Fruit fly (Drosophila melanogaster) whole organism, embryonic: Measurements from ENCODE around the gene vari.

ENCODE experiments used
- Asciz ChIP-seq: fragments of 200-800 bp; sonication (Bioruptor generic); optimal IDR thresholded peaks from 2 replicates; lab custom pipeline; 2017; ENCODE audit warnings: missing biosample characterization, mild to moderate bottlenecking, missing genetic modification characterization, missing genetic modification reagents
- Atf3 ChIP-seq: fragments of 200-800 bp; sonication (Bioruptor generic); optimal IDR thresholded peaks from 3 replicates; lab custom pipeline; 2016; ENCODE audit warnings: missing biosample characterization, missing genetic modification characterization
- Atf6 ChIP-seq: fragments of 200-800 bp; sonication (Bioruptor generic); IDR thresholded peaks from 2 replicates; pipeline ENCODE4 v1.3.6; 2022; ENCODE audit warnings: missing biosample characterization, missing genetic modification characterization
- Bgb ChIP-seq: fragments of 200-800 bp; sonication (Bioruptor generic); IDR thresholded peaks from 2 replicates; pipeline ENCODE4 v1.3.6; 2022; ENCODE audit warnings: missing biosample characterization, missing genetic modification characterization; ENCODE audit not compliant: partially characterized antibody
- CG10959 ChIP-seq: fragments of 200-800 bp; sonication (Bioruptor generic); IDR thresholded peaks from 2 replicates; pipeline ENCODE4 v1.3.6; 2022; ENCODE audit warnings: missing biosample characterization, missing genetic modification characterization
- CG10979 ChIP-seq: fragments of 200-800 bp; sonication (Bioruptor generic); optimal IDR thresholded peaks from 2 replicates; lab custom pipeline; 2018; ENCODE audit warnings: missing biosample characterization, mild to moderate bottlenecking, missing genetic modification characterization, moderate library complexity
- CG11085 ChIP-seq: fragments of 200-800 bp; sonication (Bioruptor generic); IDR thresholded peaks from 2 replicates; pipeline ENCODE4 v1.3.6; 2022; ENCODE audit warnings: missing biosample characterization, missing genetic modification characterization
- CG12769 ChIP-seq: fragments of 200-800 bp; sonication (Bioruptor generic); optimal IDR thresholded peaks from 2 replicates; lab custom pipeline; 2019; ENCODE audit warnings: missing biosample characterization, mild to moderate bottlenecking, missing genetic modification characterization, moderate library complexity
- CG12942 ChIP-seq: fragments of 200-800 bp; sonication (Bioruptor generic); optimal IDR thresholded peaks from 3 replicates; lab custom pipeline; 2016; ENCODE audit warnings: missing biosample characterization, missing genetic modification characterization
- CG13123 ChIP-seq: fragments of 200-800 bp; sonication (Bioruptor generic); optimal IDR thresholded peaks from 2 replicates; lab custom pipeline; 2016; ENCODE audit warnings: missing biosample characterization, missing genetic modification characterization
- CG14014 ChIP-seq: fragments of 200-800 bp; sonication (Bioruptor generic); IDR thresholded peaks from 2 replicates; pipeline ENCODE4 v1.3.6; 2022; ENCODE audit warnings: missing biosample characterization, missing genetic modification characterization
- CG14050 ChIP-seq: fragments of 200-800 bp; sonication (Bioruptor generic); IDR thresholded peaks from 3 replicates; pipeline ENCODE4 v1.3.6; 2022; ENCODE audit warnings: missing biosample characterization, missing genetic modification characterization
- CG14710 ChIP-seq: fragments of 200-800 bp; sonication (Bioruptor generic); optimal IDR thresholded peaks from 3 replicates; lab custom pipeline; 2019; ENCODE audit warnings: missing biosample characterization, mild to moderate bottlenecking, missing genetic modification characterization, moderate library complexity
- CG15514 ChIP-seq: fragments of 200-800 bp; sonication (Bioruptor generic); optimal IDR thresholded peaks from 3 replicates; lab custom pipeline; 2017; ENCODE audit warnings: missing biosample characterization, missing genetic modification characterization, mild to moderate bottlenecking, moderate library complexity, missing genetic modification reagents
- CG17361 ChIP-seq: fragments of 200-800 bp; sonication (Bioruptor generic); IDR thresholded peaks from 3 replicates; pipeline ENCODE4 v1.3.6; 2022; ENCODE audit warnings: missing biosample characterization, missing genetic modification characterization
- CG34376 ChIP-seq: fragments of 200-800 bp; sonication (Bioruptor generic); optimal IDR thresholded peaks from 2 replicates; lab custom pipeline; 2018; ENCODE audit warnings: missing biosample characterization, mild to moderate bottlenecking, missing genetic modification characterization
- CG4328 ChIP-seq: fragments of 200-800 bp; sonication (Bioruptor generic); optimal IDR thresholded peaks from 3 replicates; lab custom pipeline; 2017; ENCODE audit warnings: missing biosample characterization, missing genetic modification reagents, missing genetic modification characterization
- CG4820 ChIP-seq: fragments of 200-800 bp; sonication (Bioruptor generic); optimal IDR thresholded peaks from 3 replicates; lab custom pipeline; 2016; ENCODE audit warnings: missing biosample characterization, missing genetic modification characterization
- CTCF ChIP-seq: fragments of 200-800 bp; sonication (Bioruptor generic); optimal IDR thresholded peaks from 2 replicates; lab custom pipeline; 2017; ENCODE audit warnings: missing biosample characterization, mild to moderate bottlenecking, missing genetic modification characterization, moderate library complexity
- Fer3 ChIP-seq: fragments of 200-800 bp; sonication (Bioruptor generic); optimal IDR thresholded peaks from 2 replicates; lab custom pipeline; 2018; ENCODE audit warnings: missing biosample characterization, mild to moderate bottlenecking, missing genetic modification characterization, moderate library complexity
- HLH4C ChIP-seq: fragments of 200-800 bp; sonication (Bioruptor generic); IDR thresholded peaks from 3 replicates; pipeline ENCODE4 v1.3.6; 2022; ENCODE audit warnings: missing biosample characterization, missing genetic modification characterization; ENCODE audit not compliant: partially characterized antibody
- HLHmδ ChIP-seq: fragments of 200-800 bp; sonication (Bioruptor generic); optimal IDR thresholded peaks from 2 replicates; lab custom pipeline; 2018; ENCODE audit warnings: missing biosample characterization, mild to moderate bottlenecking, missing genetic modification characterization, moderate library complexity
- Jarid2 ChIP-seq: fragments of 200-800 bp; sonication (Bioruptor generic); optimal IDR thresholded peaks from 3 replicates; lab custom pipeline; 2017; ENCODE audit warnings: mild to moderate bottlenecking, missing biosample characterization, missing genetic modification reagents, missing genetic modification characterization
- Med ChIP-seq: fragments of 200-800 bp; sonication (Bioruptor generic); peaks from one replicate; lab custom pipeline; 2016; ENCODE audit warnings: missing biosample characterization, missing genetic modification characterization, mild to moderate bottlenecking, inconsistent platforms, moderate library complexity
- Optix ChIP-seq: fragments of 200-800 bp; sonication (Bioruptor generic); IDR thresholded peaks from 3 replicates; pipeline ENCODE4 v1.3.6; 2022; ENCODE audit warnings: missing biosample characterization, missing genetic modification characterization
- PHDP ChIP-seq: fragments of 200-800 bp; sonication (Bioruptor generic); optimal IDR thresholded peaks from 3 replicates; lab custom pipeline; 2018; ENCODE audit warnings: missing biosample characterization, mild to moderate bottlenecking, missing genetic modification characterization, moderate library complexity
- Sry-δ ChIP-seq: fragments of 200-800 bp; sonication (Bioruptor generic); optimal IDR thresholded peaks from 2 replicates; lab custom pipeline; 2016; ENCODE audit warnings: missing biosample characterization, missing genetic modification characterization
- Xrp1 ChIP-seq: fragments of 200-800 bp; sonication (Bioruptor generic); IDR thresholded peaks from 2 replicates; pipeline ENCODE4 v1.3.6; 2022; ENCODE audit warnings: missing biosample characterization, missing genetic modification characterization
- abd-A ChIP-seq: fragments of 200-800 bp; sonication (Bioruptor generic); optimal IDR thresholded peaks from 3 replicates; lab custom pipeline; 2019; ENCODE audit warnings: missing biosample characterization, mild to moderate bottlenecking, missing genetic modification characterization, moderate library complexity
- bsh ChIP-seq, 2 experiments: fragments of 200-800 bp; sonication (Bioruptor generic); optimal IDR thresholded peaks; 2 replicates each; lab custom pipeline; 2017 to 2018; ENCODE audit warnings: mild to moderate bottlenecking in 2 of 2, missing biosample characterization in 2 of 2, missing genetic modification characterization in 2 of 2, moderate library complexity in 1 of 2
- btn ChIP-seq: fragments of 200-800 bp; sonication (Bioruptor generic); optimal IDR thresholded peaks from 2 replicates; lab custom pipeline; 2016; ENCODE audit warnings: missing biosample characterization, missing genetic modification characterization
- chinmo ChIP-seq: fragments of 200-800 bp; sonication (Bioruptor generic); IDR thresholded peaks from 4 replicates; pipeline ENCODE4 v1.3.6; 2022; ENCODE audit warnings: missing biosample characterization, missing genetic modification characterization; ENCODE audit not compliant: partially characterized antibody
- disco-r ChIP-seq: fragments of 200-800 bp; sonication (Bioruptor generic); optimal IDR thresholded peaks from 2 replicates; lab custom pipeline; 2016; ENCODE audit warnings: missing biosample characterization, missing genetic modification characterization
- grn ChIP-seq: fragments of 200-800 bp; sonication (Bioruptor generic); optimal IDR thresholded peaks from 3 replicates; lab custom pipeline; 2017; ENCODE audit warnings: missing biosample characterization, missing genetic modification characterization
- gro ChIP-seq: fragments of 200-800 bp; sonication (Bioruptor generic); optimal IDR thresholded peaks from 2 replicates; lab custom pipeline; 2016; ENCODE audit warnings: missing biosample characterization, missing genetic modification characterization
- jumu ChIP-seq: fragments of 200-800 bp; sonication (Bioruptor generic); optimal IDR thresholded peaks from 3 replicates; lab custom pipeline; 2016; ENCODE audit warnings: missing biosample characterization, missing genetic modification characterization
- luna ChIP-seq: fragments of 200-800 bp; sonication (Bioruptor generic); optimal IDR thresholded peaks from 2 replicates; lab custom pipeline; 2016; ENCODE audit warnings: missing biosample characterization, missing genetic modification characterization
- mam ChIP-seq: fragments of 200-800 bp; sonication (Bioruptor generic); optimal IDR thresholded peaks from 3 replicates; lab custom pipeline; 2016; ENCODE audit warnings: missing biosample characterization, missing genetic modification characterization
- nom ChIP-seq: fragments of 200-800 bp; sonication (Bioruptor generic); optimal IDR thresholded peaks from 2 replicates; lab custom pipeline; 2017; ENCODE audit warnings: missing biosample characterization, missing genetic modification characterization, mild to moderate bottlenecking, moderate library complexity, missing genetic modification reagents
- org-1 ChIP-seq: fragments of 200-800 bp; sonication (Bioruptor generic); optimal IDR thresholded peaks from 2 replicates; lab custom pipeline; 2017; ENCODE audit warnings: missing biosample characterization, missing genetic modification characterization
- ranshi ChIP-seq: fragments of 200-800 bp; sonication (Bioruptor generic); IDR thresholded peaks from 2 replicates; pipeline ENCODE4 v1.3.6; 2022; ENCODE audit warnings: missing biosample characterization, missing genetic modification characterization
- ro ChIP-seq: fragments of 200-800 bp; sonication (Bioruptor generic); IDR thresholded peaks from 2 replicates; pipeline ENCODE4 v1.3.6; 2022; ENCODE audit warnings: missing biosample characterization, missing genetic modification characterization
- row ChIP-seq: fragments of 200-800 bp; sonication (Bioruptor generic); IDR thresholded peaks from 3 replicates; pipeline ENCODE4 v1.3.6; 2022; ENCODE audit warnings: missing biosample characterization, missing genetic modification characterization
- salm ChIP-seq: fragments of 200-800 bp; sonication (Bioruptor generic); optimal IDR thresholded peaks from 2 replicates; lab custom pipeline; 2018; ENCODE audit warnings: missing biosample characterization, mild to moderate bottlenecking, missing genetic modification characterization
- sc ChIP-seq, 3 experiments: fragments of >200 bp in 2 of 3; fragments of 200-800 bp in 1 of 3; sonication (Bioruptor generic) in 1 of 3; optimal IDR thresholded peaks; 2 replicates in 2 of 3; 3 replicates in 1 of 3; lab custom pipeline; 2017; ENCODE audit warnings: mild to moderate bottlenecking in 1 of 3, missing biosample characterization in 1 of 3, missing genetic modification characterization in 1 of 3, missing genetic modification reagents in 1 of 3
- so ChIP-seq: fragments of 200-800 bp; sonication (Bioruptor generic); IDR thresholded peaks from 3 replicates; pipeline ENCODE4 v1.3.6; 2022; ENCODE audit warnings: missing biosample characterization, missing genetic modification characterization
- tgo ChIP-seq: fragments of 200-800 bp; sonication (Bioruptor generic); IDR thresholded peaks from 3 replicates; pipeline ENCODE4 v1.3.6; 2022; ENCODE audit warnings: missing biosample characterization, missing genetic modification characterization
- tin ChIP-seq: fragments of 200-800 bp; sonication (Bioruptor generic); optimal IDR thresholded peaks from 3 replicates; lab custom pipeline; 2016; ENCODE audit warnings: missing biosample characterization, missing genetic modification characterization
- toy ChIP-seq: fragments of 200-800 bp; sonication (Bioruptor generic); IDR thresholded peaks from 2 replicates; pipeline ENCODE4 v1.3.6; 2022; ENCODE audit warnings: missing biosample characterization, missing genetic modification characterization
- unpg ChIP-seq: fragments of 200-800 bp; sonication (Bioruptor generic); optimal IDR thresholded peaks from 3 replicates; lab custom pipeline; 2018; ENCODE audit warnings: missing biosample characterization, mild to moderate bottlenecking, missing genetic modification characterization, moderate library complexity
- vvl ChIP-seq: fragments of 200-800 bp; sonication (Bioruptor generic); IDR thresholded peaks from 2 replicates; pipeline ENCODE4 v1.3.6; 2022; ENCODE audit warnings: missing biosample characterization, missing genetic modification characterization
- z ChIP-seq: fragments of 200-800 bp; sonication (Bioruptor generic); IDR thresholded peaks from 3 replicates; pipeline ENCODE4 v1.3.6; 2022; ENCODE audit warnings: missing biosample characterization, missing genetic modification characterization

vari gene

DNA sequence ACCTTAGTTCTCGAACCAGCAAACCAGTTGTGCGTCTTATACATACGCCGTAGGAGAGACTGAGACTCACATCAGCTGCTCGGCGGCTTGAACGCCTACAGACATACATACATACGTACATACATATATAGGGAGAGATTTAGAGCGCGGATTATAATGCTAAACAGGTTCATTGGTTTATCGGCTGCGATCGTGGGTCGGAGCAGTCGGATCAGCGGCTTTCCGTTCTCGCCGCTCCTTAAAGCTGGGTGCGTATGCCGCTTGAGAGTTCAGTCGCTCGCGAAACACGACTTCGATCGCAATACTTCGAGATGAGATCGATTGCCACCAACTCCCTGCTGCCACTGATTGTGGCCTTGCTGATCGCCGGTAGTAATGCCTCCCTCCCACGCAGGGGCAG, 28.4 kb upstream of the vari start:
- peak; percentile 60 for TF ChIP-seq CG12769 (tag; lab: Kevin White, UChicago)
- peak; percentile 41 for TF ChIP-seq nom
- TF ChIP-seq CG10959 (GFP tag; lab: Robert Waterston, UW) = no peak
- no peak for TF ChIP-seq jumu
- TF ChIP-seq bsh (GFP tag; optimal IDR thresholded peaks at IDR 0.05; lab: Kevin White, UChicago) = peak in 1 of 2 experiments; percentile 4
- TF ChIP-seq grn = peak; percentile 60
- no peak for TF ChIP-seq row (GFP tag; lab: Robert Waterston, UW)
- TF ChIP-seq Fer3 (tag; lab: Kevin White, UChicago) = no peak
- TF ChIP-seq CG14050 (GFP tag; lab: Robert Waterston, UW) = no peak
- no peak for TF ChIP-seq abd-A (tag; lab: Kevin White, UChicago)
- TF ChIP-seq Atf6 (GFP tag; lab: Robert Waterston, UW) = no peak
- peak; percentile 26; the same call in 1 of the 2 replicates for TF ChIP-seq vvl
- TF ChIP-seq Sry-δ = no peak
- no peak for TF ChIP-seq CG14014 (GFP tag; lab: Robert Waterston, UW)
- TF ChIP-seq PHDP (tag; lab: Kevin White, UChicago) = no peak
- no peak for TF ChIP-seq tin (GFP tag; lab: Kevin White, UChicago)
- TF ChIP-seq z (GFP tag; lab: Robert Waterston, UW) = no peak
- no peak for TF ChIP-seq CG12942 (GFP tag; lab: Kevin White, UChicago)
- TF ChIP-seq CG11085 (GFP tag; lab: Robert Waterston, UW) = no peak
- TF ChIP-seq luna (GFP tag; lab: Kevin White, UChicago) = no peak
- no peak for TF ChIP-seq Atf3 (GFP tag; lab: Kevin White, UChicago)
- TF ChIP-seq HLH4C (GFP tag; lab: Robert Waterston, UW) = no peak
- no peak for TF ChIP-seq CG4820 (GFP tag; lab: Kevin White, UChicago)
- TF ChIP-seq tgo = no peak
- no peak for TF ChIP-seq mam (GFP tag; lab: Kevin White, UChicago)
- TF ChIP-seq ranshi (GFP tag; lab: Robert Waterston, UW) = no peak
- no peak for TF ChIP-seq CG13123 (GFP tag; lab: Kevin White, UChicago)
- TF ChIP-seq ro = no peak
- TF ChIP-seq so = no peak
- no peak for TF ChIP-seq CG17361
- peak; percentile 28 for TF ChIP-seq HLHmδ (GFP tag; lab: Kevin White, UChicago)
- TF ChIP-seq salm (tag; lab: Kevin White, UChicago) = no peak
- 0 out of 4 replicates have a peak, but pooled peaks have one; percentile 49 for TF ChIP-seq chinmo (GFP tag; lab: Robert Waterston, UW)
- TF ChIP-seq Jarid2 = peak; percentile 11
- no peak for TF ChIP-seq btn (GFP tag; lab: Kevin White, UChicago)
- TF ChIP-seq org-1 (GFP tag; lab: Kevin White, UChicago) = no peak
- no peak for TF ChIP-seq toy (GFP tag; lab: Robert Waterston, UW)
- no peak for TF ChIP-seq CG15514 (GFP tag; lab: Kevin White, UChicago)
- TF ChIP-seq CG14710 (tag; lab: Kevin White, UChicago) = no peak
- TF ChIP-seq CG4328 = no peak
- TF ChIP-seq gro (GFP tag; lab: Kevin White, UChicago) = no peak
- no peak for TF ChIP-seq unpg (GFP tag; lab: Kevin White, UChicago)
- no peak for TF ChIP-seq Bgb (GFP tag; lab: Robert Waterston, UW)
- TF ChIP-seq sc (optimal IDR thresholded peaks at IDR 0.05; lab: Kevin White, UChicago) = no peak
- no peak for TF ChIP-seq sc (GFP tag; optimal IDR thresholded peaks at IDR 0.05; lab: Kevin White, UChicago)
- no peak for TF ChIP-seq Optix
- no peak for TF ChIP-seq CTCF (GFP tag; lab: Kevin White, UChicago)
- TF ChIP-seq CG10979 (tag; lab: Kevin White, UChicago) = no peak
- no peak for TF ChIP-seq CG34376 (GFP tag; lab: Kevin White, UChicago)
- TF ChIP-seq Xrp1 = no peak
- no peak for TF ChIP-seq Asciz
- no peak for TF ChIP-seq disco-r (GFP tag; lab: Kevin White, UChicago)
- peak; percentile 51 for TF ChIP-seq Med (GFP tag; lab: Kevin White, UChicago)
